Fruit fly (Drosophila melanogaster) whole organism, embryonic: ENCODE data around the gene CG10286.

Experiments
- Ada2b ChIP-seq: fragments of 200-800 bp; sonication (Bioruptor generic); IDR thresholded peaks from 2 replicates; pipeline ENCODE4 v1.3.6; 2022; ENCODE audit warnings: missing biosample characterization, missing genetic modification characterization
- BtbVII ChIP-seq: fragments of 200-800 bp; sonication (Bioruptor generic); optimal IDR thresholded peaks from 3 replicates; lab custom pipeline; 2017; ENCODE audit warnings: missing biosample characterization, mild to moderate bottlenecking, missing genetic modification characterization
- CG11093 ChIP-seq: fragments of 200-800 bp; sonication (Bioruptor generic); IDR thresholded peaks from 3 replicates; pipeline ENCODE4 v1.3.6; 2022; ENCODE audit warnings: missing biosample characterization, missing genetic modification characterization
- CG11247 ChIP-seq: fragments of 200-800 bp; sonication (Bioruptor generic); IDR thresholded peaks from 2 replicates; pipeline ENCODE4 v1.3.6; 2022; ENCODE audit warnings: missing biosample characterization, missing genetic modification characterization
- CG12104 ChIP-seq: fragments of 200-800 bp; sonication (Bioruptor generic); optimal IDR thresholded peaks from 3 replicates; lab custom pipeline; 2016; ENCODE audit warnings: missing biosample characterization, missing genetic modification characterization
- CG13296 ChIP-seq: fragments of 200-800 bp; sonication (Bioruptor generic); optimal IDR thresholded peaks from 3 replicates; lab custom pipeline; 2018; ENCODE audit warnings: missing biosample characterization, mild to moderate bottlenecking, missing genetic modification characterization
- CG13424 ChIP-seq: fragments of 200-800 bp; sonication (Bioruptor generic); optimal IDR thresholded peaks from 2 replicates; lab custom pipeline; 2019; ENCODE audit warnings: missing biosample characterization, mild to moderate bottlenecking, missing genetic modification characterization, moderate library complexity
- CG13894 ChIP-seq: fragments of 200-800 bp; sonication (Bioruptor generic); optimal IDR thresholded peaks from 3 replicates; lab custom pipeline; 2018; ENCODE audit warnings: missing biosample characterization, mild to moderate bottlenecking, missing genetic modification characterization, moderate library complexity
- CG14441 ChIP-seq: fragments of 200-800 bp; sonication (Bioruptor generic); IDR thresholded peaks from 2 replicates; pipeline ENCODE4 v1.3.6; 2022; ENCODE audit warnings: missing biosample characterization, missing genetic modification characterization
- CG1602 ChIP-seq: fragments of 200-800 bp; sonication (Bioruptor generic); optimal IDR thresholded peaks from 3 replicates; lab custom pipeline; 2016; ENCODE audit warnings: missing biosample characterization, missing genetic modification characterization
- CG17359 ChIP-seq: fragments of 200-800 bp; sonication (Bioruptor generic); optimal IDR thresholded peaks from 3 replicates; lab custom pipeline; 2018; ENCODE audit warnings: missing biosample characterization, mild to moderate bottlenecking, missing genetic modification characterization, moderate library complexity
- CG17361 ChIP-seq: fragments of 200-800 bp; sonication (Bioruptor generic); IDR thresholded peaks from 3 replicates; pipeline ENCODE4 v1.3.6; 2022; ENCODE audit warnings: missing biosample characterization, missing genetic modification characterization
- CG18262 ChIP-seq: fragments of 200-800 bp; optimal IDR thresholded peaks from 3 replicates; lab custom pipeline; 2019; ENCODE audit warnings: missing biosample characterization, mild to moderate bottlenecking, missing genetic modification characterization, moderate library complexity
- CG18476 ChIP-seq: fragments of 200-800 bp; sonication (Bioruptor generic); optimal IDR thresholded peaks from 2 replicates; lab custom pipeline; 2016; ENCODE audit warnings: missing biosample characterization, mild to moderate bottlenecking, missing genetic modification characterization
- CG2199 ChIP-seq: fragments of 200-800 bp; sonication (Bioruptor generic); IDR thresholded peaks from 3 replicates; pipeline ENCODE4 v1.3.6; 2022; ENCODE audit warnings: missing biosample characterization, missing genetic modification characterization
- CG2678 ChIP-seq: fragments of 200-800 bp; sonication (Bioruptor generic); optimal IDR thresholded peaks from 3 replicates; lab custom pipeline; 2019; ENCODE audit warnings: missing biosample characterization, mild to moderate bottlenecking, missing genetic modification characterization, moderate library complexity
- CG30403 ChIP-seq: fragments of 200-800 bp; sonication (Bioruptor generic); optimal IDR thresholded peaks from 3 replicates; lab custom pipeline; 2016; ENCODE audit warnings: missing biosample characterization, missing genetic modification characterization
- CG3281 ChIP-seq: fragments of 200-800 bp; sonication (Bioruptor generic); optimal IDR thresholded peaks from 3 replicates; lab custom pipeline; 2017; ENCODE audit warnings: missing biosample characterization, mild to moderate bottlenecking, missing genetic modification characterization
- CG3407 ChIP-seq: fragments of 200-800 bp; sonication (Bioruptor generic); optimal IDR thresholded peaks from 2 replicates; lab custom pipeline; 2018; ENCODE audit warnings: missing biosample characterization, mild to moderate bottlenecking, missing genetic modification characterization
- CG6765 ChIP-seq: fragments of 200-800 bp; sonication (Bioruptor generic); optimal IDR thresholded peaks from 3 replicates; lab custom pipeline; 2017; ENCODE audit warnings: missing biosample characterization, mild to moderate bottlenecking, missing genetic modification characterization
- CG6854 ChIP-seq: fragments of 200-800 bp; sonication (Bioruptor generic); optimal IDR thresholded peaks from 3 replicates; lab custom pipeline; 2017; ENCODE audit warnings: missing biosample characterization, mild to moderate bottlenecking, missing genetic modification characterization
- CG7786 ChIP-seq: fragments of 200-800 bp; sonication (Bioruptor generic); optimal IDR thresholded peaks from 2 replicates; lab custom pipeline; 2016; ENCODE audit warnings: missing biosample characterization, missing genetic modification characterization
- CG9437 ChIP-seq: fragments of 200-800 bp; sonication (Bioruptor generic); optimal IDR thresholded peaks from 2 replicates; lab custom pipeline; 2018; ENCODE audit warnings: missing biosample characterization, mild to moderate bottlenecking, missing genetic modification characterization
- CG9727 ChIP-seq: fragments of 200-800 bp; sonication (Bioruptor generic); optimal IDR thresholded peaks from 3 replicates; lab custom pipeline; 2017; ENCODE audit warnings: missing biosample characterization, mild to moderate bottlenecking, missing genetic modification characterization
- CG9932 ChIP-seq: fragments of 200-800 bp; sonication (Bioruptor generic); IDR thresholded peaks from 2 replicates; pipeline ENCODE4 v1.3.6; 2022; ENCODE audit warnings: missing biosample characterization, missing genetic modification characterization
- D19A ChIP-seq: fragments of 200-800 bp; optimal IDR thresholded peaks from 3 replicates; lab custom pipeline; 2019; ENCODE audit warnings: missing biosample characterization, mild to moderate bottlenecking, missing genetic modification characterization, moderate library complexity
- Drgx ChIP-seq: fragments of 200-800 bp; sonication (Bioruptor generic); IDR thresholded peaks from 2 replicates; pipeline ENCODE4 v1.3.6; 2022; ENCODE audit warnings: missing biosample characterization, missing genetic modification characterization
- Hr51 ChIP-seq, 2 experiments: fragments of 200-800 bp; sonication (Bioruptor generic); optimal IDR thresholded peaks; 2 replicates in 1 of 2; 3 replicates in 1 of 2; lab custom pipeline; 2016 to 2018; ENCODE audit warnings: missing biosample characterization in 2 of 2, missing genetic modification characterization in 2 of 2, mild to moderate bottlenecking in 1 of 2, moderate library complexity in 1 of 2
- Hr78 ChIP-seq, 2 experiments: fragments of 200-800 bp in 1 of 2; fragments of >200 bp in 1 of 2; sonication (Bioruptor generic) in 1 of 2; optimal IDR thresholded peaks; 2 replicates each; lab custom pipeline; 2017 to 2019; ENCODE audit warnings: missing biosample characterization in 2 of 2, missing genetic modification characterization in 2 of 2, mild to moderate bottlenecking in 1 of 2, moderate library complexity in 1 of 2
- Lpt ChIP-seq: fragments of >200 bp; optimal IDR thresholded peaks from 2 replicates; lab custom pipeline; 2018; ENCODE audit warnings: missing biosample characterization, missing genetic modification characterization
- Meics ChIP-seq: fragments of 200-800 bp; sonication (Bioruptor generic); optimal IDR thresholded peaks from 2 replicates; lab custom pipeline; 2017; ENCODE audit warnings: missing biosample characterization, mild to moderate bottlenecking, missing genetic modification characterization
- NC2β ChIP-seq: fragments of 200-800 bp; sonication (Bioruptor generic); optimal IDR thresholded peaks from 2 replicates; lab custom pipeline; 2016; ENCODE audit warnings: missing biosample characterization, missing genetic modification characterization
- PHDP ChIP-seq: fragments of 200-800 bp; sonication (Bioruptor generic); optimal IDR thresholded peaks from 3 replicates; lab custom pipeline; 2018; ENCODE audit warnings: missing biosample characterization, mild to moderate bottlenecking, missing genetic modification characterization, moderate library complexity
- Side ChIP-seq: fragments of 200-800 bp; sonication (Bioruptor generic); optimal IDR thresholded peaks from 2 replicates; lab custom pipeline; 2016; ENCODE audit warnings: missing biosample characterization, missing genetic modification characterization
- Sin3A ChIP-seq: fragments of >200 bp; optimal IDR thresholded peaks from 2 replicates; lab custom pipeline; 2018
- Sox100B ChIP-seq: fragments of 200-800 bp; sonication (Bioruptor generic); optimal IDR thresholded peaks from 3 replicates; lab custom pipeline; 2018; ENCODE audit warnings: missing biosample characterization, mild to moderate bottlenecking, missing genetic modification characterization
- amos ChIP-seq: fragments of 200-800 bp; sonication (Bioruptor generic); IDR thresholded peaks from 2 replicates; pipeline ENCODE4 v1.3.6; 2022; ENCODE audit warnings: missing biosample characterization, missing genetic modification characterization; ENCODE audit not compliant: partially characterized antibody
- ci ChIP-seq: fragments of 200-800 bp; sonication (Bioruptor generic); IDR thresholded peaks from 3 replicates; pipeline ENCODE4 v1.3.6; 2022; ENCODE audit warnings: missing biosample characterization, missing genetic modification characterization
- dysf ChIP-seq: fragments of 200-800 bp; sonication (Bioruptor generic); IDR thresholded peaks from 3 replicates; pipeline ENCODE4 v1.3.6; 2022; ENCODE audit warnings: missing biosample characterization, missing genetic modification characterization
- fd3F ChIP-seq: fragments of 200-800 bp; sonication (Bioruptor generic); optimal IDR thresholded peaks from 2 replicates; lab custom pipeline; 2018; ENCODE audit warnings: missing biosample characterization, mild to moderate bottlenecking, missing genetic modification characterization, moderate library complexity
- fd96Cb ChIP-seq: fragments of 200-800 bp; sonication (Bioruptor generic); optimal IDR thresholded peaks from 2 replicates; lab custom pipeline; 2018; ENCODE audit warnings: missing biosample characterization, mild to moderate bottlenecking, missing genetic modification characterization, moderate library complexity
- ham ChIP-seq: fragments of 200-800 bp; sonication (Bioruptor generic); IDR thresholded peaks from 2 replicates; pipeline ENCODE4 v1.3.6; 2022; ENCODE audit warnings: missing biosample characterization, missing genetic modification characterization
- klu ChIP-seq: fragments of 200-800 bp; sonication (Bioruptor generic); IDR thresholded peaks from 2 replicates; pipeline ENCODE4 v1.3.6; 2022; ENCODE audit warnings: missing biosample characterization, missing genetic modification characterization
- mirr ChIP-seq: fragments of 200-800 bp; sonication (Bioruptor generic); optimal IDR thresholded peaks from 3 replicates; lab custom pipeline; 2018; ENCODE audit warnings: missing biosample characterization, mild to moderate bottlenecking, missing genetic modification characterization
- peb ChIP-seq: fragments of 200-800 bp; sonication (Bioruptor generic); IDR thresholded peaks from 2 replicates; pipeline ENCODE4 v1.3.6; 2022; ENCODE audit warnings: missing biosample characterization, missing genetic modification characterization
- row ChIP-seq: fragments of 200-800 bp; sonication (Bioruptor generic); IDR thresholded peaks from 3 replicates; pipeline ENCODE4 v1.3.6; 2022; ENCODE audit warnings: missing biosample characterization, missing genetic modification characterization
- tgo ChIP-seq: fragments of 200-800 bp; sonication (Bioruptor generic); IDR thresholded peaks from 3 replicates; pipeline ENCODE4 v1.3.6; 2022; ENCODE audit warnings: missing biosample characterization, missing genetic modification characterization
- trem ChIP-seq: fragments of 200-800 bp; optimal IDR thresholded peaks from 3 replicates; lab custom pipeline; 2019; ENCODE audit warnings: missing biosample characterization, mild to moderate bottlenecking, missing genetic modification characterization, moderate library complexity
- vvl ChIP-seq: fragments of 200-800 bp; sonication (Bioruptor generic); IDR thresholded peaks from 2 replicates; pipeline ENCODE4 v1.3.6; 2022; ENCODE audit warnings: missing biosample characterization, missing genetic modification characterization

Gene CG10286

dm6 chr3R:6414439-6415344, 45.9 kb downstream of the CG10286 start (continued):
- TF ChIP-seq Ada2b (GFP tag; lab: Robert Waterston, UW) (0 out of 2 replicates have a peak, but pooled peaks have one; percentile 14), trem (tag; lab: Kevin White, UChicago) (no peak), CG7786 (GFP tag; lab: Kevin White, UChicago) (no peak), dysf (GFP tag; lab: Robert Waterston, UW) (peak; percentile 28; the same call in 1 of the 3 replicates), D19A (tag; lab: Kevin White, UChicago) (peak; percentile 18), BtbVII (GFP tag; lab: Kevin White, UChicago) (peak; percentile 22), Sox100B (GFP tag; lab: Kevin White, UChicago) (peak; percentile 39), CG13424 (tag; lab: Kevin White, UChicago) (peak; percentile 46), CG1602 (GFP tag; lab: Kevin White, UChicago) (peak; percentile 13), klu (GFP tag; lab: Robert Waterston, UW) (no peak), Side (GFP tag; lab: Kevin White, UChicago) (no peak), CG9437 (peak; percentile 44), fd96Cb (tag; lab: Kevin White, UChicago) (peak; percentile 3), Sin3A (lab: Kevin White, UChicago) (no peak), CG18476 (GFP tag; lab: Kevin White, UChicago) (no peak), peb (no peak), fd3F (GFP tag; lab: Kevin White, UChicago) (no peak), Hr78 (GFP tag; optimal IDR thresholded peaks at IDR 0.05; lab: Kevin White, UChicago) (peak in 1 of 2 experiments; percentile 90), CG3407 (peak; percentile 99), mirr (peak; percentile 69), CG9727 (GFP tag; lab: Kevin White, UChicago) (peak; percentile 55), vvl (GFP tag; lab: Robert Waterston, UW) (peak; percentile 35; the same call in 1 of the 2 replicates), CG6765 (GFP tag; lab: Kevin White, UChicago) (no peak), Drgx (GFP tag; lab: Robert Waterston, UW) (no peak; the same call in 1 of the 2 replicates), ci (GFP tag; lab: Robert Waterston, UW) (peak; percentile 76), CG12104 (GFP tag; lab: Kevin White, UChicago) (peak; percentile 20), CG11093 (no peak), CG17359 (tag; lab: Kevin White, UChicago) (peak; percentile 48), ham (no peak), tgo (peak; percentile 16; the same call in 1 of the 3 replicates), CG14441 (GFP tag; lab: Robert Waterston, UW) (no peak), CG13894 (tag; lab: Kevin White, UChicago) (peak; percentile 59), CG6854 (GFP tag; lab: Kevin White, UChicago) (no peak), CG13296 (GFP tag; lab: Kevin White, UChicago) (peak; percentile 28), amos (GFP tag; lab: Robert Waterston, UW) (no peak), CG18262 (tag; lab: Kevin White, UChicago) (peak; percentile 45), PHDP (tag; lab: Kevin White, UChicago) (peak; percentile 45), CG30403 (GFP tag; lab: Kevin White, UChicago) (peak; percentile 55), CG17361 (peak; percentile 74), Meics (GFP tag; lab: Kevin White, UChicago) (peak; percentile 53), Hr51 (GFP tag; optimal IDR thresholded peaks at IDR 0.05; lab: Kevin White, UChicago) (peak in 1 of 2 experiments; percentile 62), Lpt (GFP tag; lab: Kevin White, UChicago) (no peak), NC2β (GFP tag; lab: Kevin White, UChicago) (no peak), CG3281 (GFP tag; lab: Kevin White, UChicago) (peak; percentile 54), CG11247 (GFP tag; lab: Robert Waterston, UW) (no peak), CG2199 (GFP tag; lab: Robert Waterston, UW) (0 out of 3 replicates have a peak, but pooled peaks have one; percentile 68), row (GFP tag; lab: Robert Waterston, UW) (peak; percentile 41; the same call in 1 of the 3 replicates), CG2678 (tag; lab: Kevin White, UChicago) (peak; percentile 71), CG9932 (GFP tag; lab: Robert Waterston, UW) (0 out of 2 replicates have a peak, but pooled peaks have one; percentile 23)
